Worm (Caenorhabditis elegans) whole organism, young adult: ENCODE results near the gene Y54F10BM.21.

Source experiments
- B0261.1 ChIP-seq: sonication (generic microtip); optimal IDR thresholded peaks from 2 replicates; lab custom pipeline; 2016; ENCODE audit warnings: mild to moderate bottlenecking, missing genetic modification characterization, moderate library complexity, missing compliant biosample characterization
- F22D6.2 ChIP-seq: sonication (generic microtip); optimal IDR thresholded peaks from 2 replicates; lab custom pipeline; 2016; ENCODE audit warnings: mild to moderate bottlenecking, missing genetic modification characterization, missing compliant biosample characterization
- F23B12.7 ChIP-seq: sonication (generic microtip); optimal IDR thresholded peaks from 2 replicates; lab custom pipeline; 2017; ENCODE audit warnings: missing genetic modification characterization, mild to moderate bottlenecking, missing compliant biosample characterization, antibody characterized with exemption, moderate library complexity; ENCODE audit not compliant: insufficient read depth
- F39B2.1 ChIP-seq: fragments of 200-800 bp; sonication (Bioruptor generic); IDR thresholded peaks from 2 replicates; pipeline ENCODE4 v1.3.6; 2022; ENCODE audit warnings: missing genetic modification reagents, missing genetic modification characterization, missing compliant biosample characterization
- F55B11.4 ChIP-seq: sonication (generic microtip); optimal IDR thresholded peaks from 2 replicates; lab custom pipeline; 2016; ENCODE audit warnings: missing compliant biosample characterization, missing genetic modification characterization, borderline replicate concordance; ENCODE audit not compliant: insufficient read depth
- Y53F4B.3 ChIP-seq: fragments of 200-800 bp; sonication (Bioruptor generic); IDR thresholded peaks from 2 replicates; pipeline ENCODE4 v1.3.6; 2022; ENCODE audit warnings: missing genetic modification reagents, missing genetic modification characterization, missing compliant biosample characterization
- Y67H2A.10 ChIP-seq: fragments of 200-800 bp; sonication (Bioruptor generic); conservative IDR thresholded peaks from 2 replicates; pipeline ENCODE4 v1.3.6; 2022; ENCODE audit warnings: missing genetic modification reagents, missing genetic modification characterization, missing compliant biosample characterization
- Y95B8A.8 ChIP-seq: fragments of 200-800 bp; sonication (Bioruptor generic); IDR thresholded peaks from 2 replicates; pipeline ENCODE4 v1.3.6; 2022; ENCODE audit warnings: missing genetic modification reagents, missing genetic modification characterization, missing compliant biosample characterization
- aptf-2 ChIP-seq: fragments of 200-800 bp; sonication (Bioruptor generic); conservative IDR thresholded peaks from 2 replicates; pipeline ENCODE4 v1.3.6; 2022; ENCODE audit warnings: missing genetic modification reagents, missing genetic modification characterization, missing compliant biosample characterization
- aptf-3 ChIP-seq: fragments of 200-800 bp; sonication (Bioruptor generic); IDR thresholded peaks from 2 replicates; pipeline ENCODE4 v1.3.6; 2022; ENCODE audit warnings: missing genetic modification characterization, missing compliant biosample characterization
- bed-1 ChIP-seq: fragments of 200-800 bp; sonication (Bioruptor generic); IDR thresholded peaks from 2 replicates; pipeline ENCODE4 v1.3.6; 2022; ENCODE audit warnings: missing genetic modification reagents, missing genetic modification characterization, missing compliant biosample characterization
- ccch-3 ChIP-seq: fragments of 200-800 bp; sonication (Bioruptor generic); optimal IDR thresholded peaks from 2 replicates; lab custom pipeline; 2018; ENCODE audit warnings: mild to moderate bottlenecking, missing genetic modification characterization, missing compliant biosample characterization
- ceh-100 ChIP-seq: fragments of 200-800 bp; sonication (Bioruptor generic); IDR thresholded peaks from 2 replicates; pipeline ENCODE4 v1.3.6; 2022; ENCODE audit warnings: missing genetic modification reagents, missing genetic modification characterization, missing compliant biosample characterization
- egl-18 ChIP-seq: fragments of 200-800 bp; sonication (Bioruptor generic); IDR thresholded peaks from 2 replicates; pipeline ENCODE4 v1.3.6; 2022; ENCODE audit warnings: missing genetic modification reagents, missing genetic modification characterization, missing compliant biosample characterization
- egl-44 ChIP-seq: fragments of 200-800 bp; sonication (Bioruptor generic); IDR thresholded peaks from 2 replicates; pipeline ENCODE4 v1.3.6; 2022; ENCODE audit warnings: missing genetic modification reagents, missing genetic modification characterization, missing compliant biosample characterization
- him-1 ChIP-seq: sonication (generic microtip); optimal IDR thresholded peaks from 2 replicates; lab custom pipeline; 2016; ENCODE audit warnings: missing genotype, missing genetic modification reagents, missing genetic modification characterization, missing compliant biosample characterization
- let-607 ChIP-seq, 2 experiments: fragments of 200-800 bp in 1 of 2; sonication (Bioruptor generic) in 1 of 2; sonication (generic microtip) in 1 of 2; optimal IDR thresholded peaks; 2 replicates each; lab custom pipeline; 2016 to 2018; ENCODE audit warnings: mild to moderate bottlenecking in 2 of 2, missing compliant biosample characterization in 2 of 2, missing genetic modification characterization in 2 of 2, moderate library complexity in 2 of 2, missing genotype in 1 of 2
- lsy-27 ChIP-seq: sonication (generic microtip); optimal IDR thresholded peaks from 2 replicates; lab custom pipeline; 2017; ENCODE audit warnings: missing genetic modification characterization, mild to moderate bottlenecking, missing compliant biosample characterization, antibody characterized with exemption, missing genotype, borderline replicate concordance; ENCODE audit not compliant: insufficient read depth
- madf-3 ChIP-seq: fragments of 200-800 bp; sonication (Bioruptor generic); IDR thresholded peaks from 2 replicates; pipeline ENCODE4 v1.3.6; 2022; ENCODE audit warnings: missing genetic modification reagents, missing genetic modification characterization, missing compliant biosample characterization
- madf-8 ChIP-seq: fragments of 200-800 bp; sonication (Bioruptor generic); conservative IDR thresholded peaks from 2 replicates; pipeline ENCODE4 v1.3.6; 2022; ENCODE audit warnings: missing genetic modification reagents, missing genetic modification characterization, missing compliant biosample characterization
- mel-28 ChIP-seq: sonication (generic microtip); optimal IDR thresholded peaks from 2 replicates; lab custom pipeline; 2016; ENCODE audit warnings: borderline replicate concordance, mild to moderate bottlenecking, missing genetic modification characterization, missing compliant biosample characterization
- nfyb-1 ChIP-seq: fragments of 200-800 bp; sonication (Bioruptor generic); IDR thresholded peaks from 2 replicates; pipeline ENCODE4 v1.3.6; 2022; ENCODE audit warnings: missing genetic modification reagents, missing genetic modification characterization, missing compliant biosample characterization
- nhr-120 ChIP-seq: fragments of 200-800 bp; sonication (Bioruptor generic); IDR thresholded peaks from 2 replicates; pipeline ENCODE4 v1.3.6; 2022; ENCODE audit warnings: missing genetic modification characterization, missing compliant biosample characterization
- nhr-27 ChIP-seq: fragments of 200-800 bp; sonication (Bioruptor generic); optimal IDR thresholded peaks from 2 replicates; lab custom pipeline; 2018; ENCODE audit warnings: mild to moderate bottlenecking, missing genetic modification characterization, moderate library complexity, missing compliant biosample characterization
- rpc-1 ChIP-seq, 2 experiments: fragments of 150-350 bp in 1 of 2; sonication (generic microtip) in 1 of 2; optimal IDR thresholded peaks; 2 replicates each; lab custom pipeline; 2014 to 2018; ENCODE audit warnings: missing biosample characterization in 1 of 2, missing genetic modification characterization in 1 of 2, missing genetic modification reagents in 1 of 2, missing genotype in 1 of 2
- snpc-1.1 ChIP-seq: sonication (generic microtip); optimal IDR thresholded peaks from 2 replicates; lab custom pipeline; 2017; ENCODE audit warnings: missing genetic modification characterization, mild to moderate bottlenecking, missing compliant biosample characterization, antibody characterized with exemption, moderate library complexity, missing genotype, missing genetic modification reagents; ENCODE audit not compliant: insufficient read depth
- snpc-3.4 ChIP-seq: sonication (generic microtip); optimal IDR thresholded peaks from 2 replicates; lab custom pipeline; 2017; ENCODE audit warnings: missing genetic modification characterization, mild to moderate bottlenecking, missing compliant biosample characterization, antibody characterized with exemption, moderate library complexity, missing genotype, missing genetic modification reagents
- snpc-4 ChIP-seq, 5 experiments: fragments of 150-350 bp in 1 of 5; sonication (generic microtip) in 4 of 5; optimal IDR thresholded peaks; 2 replicates each; lab custom pipeline; 2014 to 2018; ENCODE audit warnings: missing genetic modification characterization in 5 of 5, missing biosample characterization in 3 of 5, antibody characterized with exemption in 2 of 5, mild to moderate bottlenecking in 2 of 5, missing compliant biosample characterization in 2 of 5, missing genotype in 2 of 5, moderate library complexity in 2 of 5, missing genetic modification reagents in 1 of 5
- tbp1 ChIP-seq: fragments of 200-800 bp; sonication (Bioruptor generic); optimal IDR thresholded peaks from 2 replicates; lab custom pipeline; 2018; ENCODE audit warnings: mild to moderate bottlenecking, missing genetic modification characterization, missing compliant biosample characterization
- tlf-1 ChIP-seq: fragments of 200-800 bp; sonication (Bioruptor generic); optimal IDR thresholded peaks from 2 replicates; lab custom pipeline; 2018; ENCODE audit warnings: mild to moderate bottlenecking, missing genetic modification characterization, missing compliant biosample characterization
- zfh-2 ChIP-seq: fragments of 200-800 bp; sonication (Bioruptor generic); conservative IDR thresholded peaks from 2 replicates; pipeline ENCODE4 v1.3.6; 2022; ENCODE audit warnings: missing genetic modification reagents, missing genetic modification characterization, missing compliant biosample characterization
- zim-3 ChIP-seq: sonication (generic microtip); optimal IDR thresholded peaks from 2 replicates; lab custom pipeline; 2017; ENCODE audit warnings: mild to moderate bottlenecking, missing genetic modification characterization, moderate library complexity, missing compliant biosample characterization
- ztf-18 ChIP-seq: sonication (generic microtip); optimal IDR thresholded peaks from 2 replicates; lab custom pipeline; 2016; ENCODE audit warnings: missing genotype, mild to moderate bottlenecking, missing genetic modification characterization, missing compliant biosample characterization
- ztf-3 ChIP-seq: fragments of 200-800 bp; sonication (Bioruptor generic); optimal IDR thresholded peaks from 2 replicates; lab custom pipeline; 2018; ENCODE audit warnings: mild to moderate bottlenecking, missing genetic modification characterization, missing compliant biosample characterization
- ztf-6 ChIP-seq: fragments of 200-800 bp; sonication (Bioruptor generic); IDR thresholded peaks from 2 replicates; pipeline ENCODE4 v1.3.6; 2022; ENCODE audit warnings: missing genetic modification reagents, missing genetic modification characterization, missing compliant biosample characterization

Y54F10BM.21 gene

DNA sequence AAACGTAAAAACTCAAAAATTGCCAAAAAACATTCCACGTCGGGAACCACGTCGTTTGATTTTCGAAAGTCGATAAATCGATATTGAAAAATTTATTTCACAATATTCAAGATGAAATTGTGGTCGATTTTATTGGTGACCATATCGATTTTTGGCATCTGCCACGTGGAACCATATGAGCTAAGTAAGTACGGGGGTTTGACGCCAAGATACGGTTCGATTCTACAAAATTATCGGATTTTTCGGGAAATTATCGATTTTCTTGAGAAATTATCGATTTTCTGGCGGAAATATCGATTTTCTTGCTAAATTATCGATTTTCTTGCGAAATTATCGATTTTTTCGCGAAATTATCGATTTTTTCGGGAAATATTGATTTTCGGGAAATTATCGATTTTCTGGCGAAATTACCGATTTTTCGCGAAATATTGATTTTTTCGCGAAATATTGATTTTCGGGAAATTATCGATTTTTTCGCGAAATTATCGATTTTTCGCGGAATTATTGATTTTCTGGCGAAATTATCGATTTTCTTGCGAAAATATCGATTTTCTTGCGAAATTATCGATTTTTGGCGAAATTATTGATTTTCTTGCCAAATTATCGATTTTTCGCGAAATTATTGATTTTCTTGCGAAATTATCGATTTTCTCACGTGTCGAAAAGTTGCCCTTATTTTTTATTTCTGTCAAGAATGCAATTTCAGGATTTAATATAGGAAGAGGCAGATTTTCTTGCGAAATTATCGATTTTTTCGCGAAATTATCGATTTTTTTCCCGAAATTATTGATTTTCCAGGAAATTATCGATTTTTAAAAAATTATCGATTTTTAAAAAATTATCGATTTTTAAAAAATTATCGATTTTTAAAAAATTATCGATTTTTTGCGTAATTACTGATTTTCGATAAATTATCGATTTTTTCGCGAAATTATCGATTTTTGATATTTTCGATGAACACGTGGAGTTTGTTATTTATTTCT is 5.3 kb downstream of the Y54F10BM.21 start, which contains the start of gene Y54F10BM.3:
Y54F10BM.3 (plus strand) TSS at position 51 of the 983 bp plus-strand sequence.
- no peak for TF ChIP-seq snpc-4 (GFP tag; optimal IDR thresholded peaks at IDR 0.05; lab: Kevin White, UChicago)
- TF ChIP-seq snpc-4 (tag; optimal IDR thresholded peaks at IDR 0.05; lab: Kevin White, UChicago), result no peak
- no peak for TF ChIP-seq F23B12.7
- TF ChIP-seq mel-28 (tag; lab: Kevin White, UChicago), result no peak
- TF ChIP-seq bed-1, result no peak
- no peak for TF ChIP-seq aptf-2 (GFP tag; lab: Robert Waterston, UW)
- no peak for TF ChIP-seq F55B11.4 (tag; lab: Kevin White, UChicago)
- TF ChIP-seq zim-3 (tag; lab: Kevin White, UChicago), result no peak
- no peak for TF ChIP-seq tbp1
- TF ChIP-seq Y95B8A.8 (GFP tag; lab: Robert Waterston, UW), result no peak
- no peak for TF ChIP-seq zfh-2 (GFP tag; lab: Robert Waterston, UW)
- TF ChIP-seq lsy-27, result no peak
- TF ChIP-seq Y53F4B.3, result no peak
- no peak for TF ChIP-seq ztf-6 (GFP tag; lab: Robert Waterston, UW)
- TF ChIP-seq rpc-1 (optimal IDR thresholded peaks at IDR 0.05; lab: Kevin White, UChicago), result no peak
- no peak for TF ChIP-seq rpc-1 (tag; optimal IDR thresholded peaks at IDR 0.05; lab: Kevin White, UChicago)
- TF ChIP-seq let-607 (tag; optimal IDR thresholded peaks at IDR 0.05; lab: Kevin White, UChicago), result no peak
- no peak for TF ChIP-seq Y67H2A.10 (GFP tag; lab: Robert Waterston, UW)

DNA sequence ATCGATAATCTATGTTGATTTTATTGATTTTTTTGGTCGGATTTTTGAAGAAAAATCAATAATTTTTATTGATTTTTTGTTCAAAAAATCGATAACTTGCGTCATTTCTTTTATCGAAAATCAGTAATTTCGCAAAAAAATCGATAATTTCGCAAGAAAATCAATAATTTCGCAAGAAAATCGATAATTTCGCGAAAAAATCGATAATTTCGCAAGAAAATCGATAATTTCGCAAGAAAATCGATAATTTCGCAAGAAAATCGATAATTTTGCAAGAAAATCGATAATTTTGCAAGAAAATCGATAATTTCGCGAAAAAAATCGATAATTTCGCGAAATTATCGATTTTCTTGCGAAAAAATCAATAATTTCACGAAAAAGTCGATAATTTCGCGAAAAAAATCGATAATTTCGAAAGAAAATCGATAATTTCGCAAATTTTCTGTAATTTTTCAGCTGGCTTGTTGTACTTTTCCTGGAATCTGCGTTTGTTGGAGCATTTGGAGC is 6.5 kb downstream of the Y54F10BM.21 start:
- TF ChIP-seq nhr-27 (no peak), snpc-3.4 (no peak)

DNA sequence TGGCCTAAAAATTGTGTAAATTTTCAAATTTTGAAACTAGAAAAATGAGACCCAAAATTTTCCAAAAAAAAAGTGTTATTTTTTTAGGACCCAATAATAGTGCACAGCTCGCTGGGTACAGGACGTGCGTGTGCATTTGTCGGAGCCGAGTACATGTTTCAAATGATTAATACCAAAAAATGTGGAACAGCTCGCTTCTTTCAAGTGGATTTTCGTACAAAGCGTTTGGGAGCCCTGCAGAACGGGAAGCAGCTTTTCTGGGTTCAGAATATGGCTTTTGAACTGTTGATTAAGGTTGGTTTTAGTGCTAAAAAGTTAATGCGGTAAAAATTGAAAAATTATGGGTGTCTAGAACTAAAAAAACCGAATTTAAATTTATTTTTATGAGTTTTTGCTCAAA is 11.3 kb downstream of the Y54F10BM.21 start:
- TF ChIP-seq madf-3 (GFP tag; lab: Robert Waterston, UW) (no peak), F22D6.2 (tag; lab: Kevin White, UChicago) (no peak), aptf-3 (no peak), egl-44 (GFP tag; lab: Robert Waterston, UW) (no peak), him-1 (tag; lab: Kevin White, UChicago) (no peak), ceh-100 (GFP tag; lab: Robert Waterston, UW) (no peak), egl-18 (GFP tag; lab: Robert Waterston, UW) (no peak), tbp1 (no peak), madf-8 (no peak), nhr-120 (no peak), tlf-1 (no peak), aptf-2 (GFP tag; lab: Robert Waterston, UW) (no peak), F39B2.1 (GFP tag; lab: Robert Waterston, UW) (no peak), snpc-1.1 (tag; lab: Kevin White, UChicago) (no peak), bed-1 (no peak), nfyb-1 (GFP tag; lab: Robert Waterston, UW) (no peak), ccch-3 (GFP tag; lab: Kevin White, UChicago) (no peak), ztf-3 (no peak), B0261.1 (tag; lab: Kevin White, UChicago) (no peak), ztf-18 (tag; lab: Kevin White, UChicago) (no peak)
